Worm (Caenorhabditis elegans) whole organism, L3 larva: ENCODE measurements around the gene cyp-35B1.

Source experiments
- ZK546.5 ChIP-seq: sonication (generic microtip); optimal IDR thresholded peaks from 2 replicates; lab custom pipeline; 2017; ENCODE audit warnings: missing biosample characterization, missing genetic modification characterization
- aly-2 ChIP-seq: fragments of 150-350 bp; optimal IDR thresholded peaks from 2 replicates; lab custom pipeline; 2014; ENCODE audit warnings: missing biosample characterization, missing genetic modification characterization
- ceh-82 ChIP-seq: fragments of 150-350 bp; optimal IDR thresholded peaks from 2 replicates; lab custom pipeline; 2014; ENCODE audit warnings: missing biosample characterization, missing genetic modification characterization
- ceh-9 ChIP-seq: sonication (generic microtip); optimal IDR thresholded peaks from 2 replicates; lab custom pipeline; 2018; ENCODE audit warnings: missing biosample characterization, missing genetic modification characterization
- elt-2 ChIP-seq: sonication (generic microtip); optimal IDR thresholded peaks from 2 replicates; lab custom pipeline; 2016; ENCODE audit warnings: missing genetic modification reagents, mild to moderate bottlenecking, missing genetic modification characterization, missing compliant biosample characterization
- elt-3 ChIP-seq, 3 experiments: fragments of 150-350 bp in 1 of 3; sonication (generic microtip) in 2 of 3; optimal IDR thresholded peaks; 2 replicates in 2 of 3; 4 replicates in 1 of 3; lab custom pipeline; 2014 to 2017; ENCODE audit warnings: missing biosample characterization in 3 of 3, missing genetic modification characterization in 3 of 3
- fkh-10 ChIP-seq: sonication (generic microtip); optimal IDR thresholded peaks from 2 replicates; lab custom pipeline; 2017; ENCODE audit warnings: missing biosample characterization, missing genetic modification reagents, missing genetic modification characterization
- nhr-237 ChIP-seq: fragments of 150-350 bp; optimal IDR thresholded peaks from 2 replicates; lab custom pipeline; 2014; ENCODE audit warnings: missing biosample characterization, missing genetic modification characterization
- pqm-1 ChIP-seq: fragments of 150-350 bp; optimal IDR thresholded peaks from 2 replicates; lab custom pipeline; 2017; ENCODE audit warnings: missing biosample characterization, missing genetic modification characterization, inconsistent platforms
- unc-39 ChIP-seq: sonication (generic microtip); optimal IDR thresholded peaks from 4 replicates; lab custom pipeline; 2017; ENCODE audit warnings: missing biosample characterization, missing genetic modification characterization
- unc-62 ChIP-seq: fragments of 150-350 bp; sonication (generic microtip); optimal IDR thresholded peaks from 4 replicates; lab custom pipeline; 2014; ENCODE audit warnings: missing biosample characterization, missing genetic modification reagents, missing genetic modification characterization
- ztf-11 ChIP-seq: fragments of 150-350 bp; optimal IDR thresholded peaks from 2 replicates; lab custom pipeline; 2014; ENCODE audit warnings: missing biosample characterization, missing genetic modification characterization

- TF ChIP-seq ZK546.5 (tag; lab: Kevin White, UChicago) (no peak), ztf-11 (tag; lab: Kevin White, UChicago) (no peak), fkh-10 (GFP tag; lab: Kevin White, UChicago) (no peak), unc-62 (no peak), unc-39 (tag; lab: Kevin White, UChicago) (no peak), ceh-82 (no peak), nhr-237 (tag; lab: Kevin White, UChicago) (no peak), elt-2 (tag; lab: Kevin White, UChicago) (no peak), pqm-1 (tag; lab: Kevin White, UChicago) (no peak), aly-2 (tag; lab: Kevin White, UChicago) (no peak), elt-3 (tag; optimal IDR thresholded peaks at IDR 0.05; lab: Kevin White, UChicago) (no peak), ceh-9 (no peak)
These were observed 10.9 kb downstream of the cyp-35B1 start, which contains the start of gene dach-1 for ce11 chrV:3949723-3950122.
